Fruit fly (Drosophila melanogaster) whole organism, embryonic: ENCODE results near the gene Cubn.

Experiments used
- Aef1 ChIP-seq: fragments of 200-800 bp; sonication (Bioruptor generic); IDR thresholded peaks from 3 replicates; pipeline ENCODE4 v1.3.6; 2022; ENCODE audit warnings: missing biosample characterization, missing genetic modification characterization
- BEAF-32 ChIP-seq: fragments of 200-800 bp; sonication (Bioruptor generic); optimal IDR thresholded peaks from 3 replicates; lab custom pipeline; 2017; ENCODE audit warnings: missing biosample characterization, missing genetic modification characterization, mild to moderate bottlenecking, moderate library complexity, missing genetic modification reagents
- CG10543 ChIP-seq: fragments of 200-800 bp; sonication (Bioruptor generic); optimal IDR thresholded peaks from 3 replicates; lab custom pipeline; 2017; ENCODE audit warnings: missing biosample characterization, mild to moderate bottlenecking, missing genetic modification characterization, moderate library complexity
- CG11695 ChIP-seq: fragments of 200-800 bp; sonication (Bioruptor generic); IDR thresholded peaks from 3 replicates; pipeline ENCODE4 v1.3.6; 2022; ENCODE audit warnings: missing biosample characterization, missing genetic modification characterization
- CG13624 ChIP-seq: fragments of 200-800 bp; sonication (Bioruptor generic); optimal IDR thresholded peaks from 2 replicates; lab custom pipeline; 2016; ENCODE audit warnings: missing biosample characterization, missing genetic modification characterization
- CG15073 ChIP-seq: fragments of 200-800 bp; sonication (Bioruptor generic); optimal IDR thresholded peaks from 2 replicates; lab custom pipeline; 2016; ENCODE audit warnings: missing biosample characterization, missing genetic modification characterization
- CG15479 ChIP-seq: fragments of 200-800 bp; sonication (Bioruptor generic); optimal IDR thresholded peaks from 3 replicates; lab custom pipeline; 2019; ENCODE audit warnings: missing biosample characterization, mild to moderate bottlenecking, missing genetic modification characterization, moderate library complexity
- CG15514 ChIP-seq: fragments of 200-800 bp; sonication (Bioruptor generic); optimal IDR thresholded peaks from 3 replicates; lab custom pipeline; 2017; ENCODE audit warnings: missing biosample characterization, missing genetic modification characterization, mild to moderate bottlenecking, moderate library complexity, missing genetic modification reagents
- CG1603 ChIP-seq: fragments of 200-800 bp; sonication (Bioruptor generic); optimal IDR thresholded peaks from 2 replicates; lab custom pipeline; 2019; ENCODE audit warnings: missing biosample characterization, mild to moderate bottlenecking, missing genetic modification characterization, moderate library complexity
- CG17829 ChIP-seq: fragments of 200-800 bp; optimal IDR thresholded peaks from 2 replicates; lab custom pipeline; 2019; ENCODE audit warnings: missing biosample characterization, mild to moderate bottlenecking, missing genetic modification characterization, moderate library complexity
- CG17912 ChIP-seq: fragments of 200-800 bp; sonication (Bioruptor generic); optimal IDR thresholded peaks from 2 replicates; lab custom pipeline; 2018; ENCODE audit warnings: missing biosample characterization, mild to moderate bottlenecking, missing genetic modification characterization
- CG2129 ChIP-seq: fragments of 200-800 bp; sonication (Bioruptor generic); IDR thresholded peaks from 2 replicates; pipeline ENCODE4 v1.3.6; 2022; ENCODE audit warnings: missing biosample characterization, missing genetic modification characterization; ENCODE audit not compliant: partially characterized antibody
- CG2199 ChIP-seq: fragments of 200-800 bp; sonication (Bioruptor generic); IDR thresholded peaks from 3 replicates; pipeline ENCODE4 v1.3.6; 2022; ENCODE audit warnings: missing biosample characterization, missing genetic modification characterization
- CG31224 ChIP-seq: fragments of 200-800 bp; sonication (Bioruptor generic); IDR thresholded peaks from 2 replicates; pipeline ENCODE4 v1.3.6; 2022; ENCODE audit warnings: missing biosample characterization, missing genetic modification characterization
- CG32772 ChIP-seq: fragments of 200-800 bp; sonication (Bioruptor generic); IDR thresholded peaks from 2 replicates; pipeline ENCODE4 v1.3.6; 2022; ENCODE audit warnings: missing biosample characterization, missing genetic modification characterization
- CG33557 ChIP-seq: fragments of 200-800 bp; sonication (Bioruptor generic); optimal IDR thresholded peaks from 2 replicates; lab custom pipeline; 2019; ENCODE audit warnings: missing biosample characterization, mild to moderate bottlenecking, missing genetic modification characterization, moderate library complexity
- CG34224 ChIP-seq: fragments of 200-800 bp; sonication (Bioruptor generic); IDR thresholded peaks from 3 replicates; pipeline ENCODE4 v1.3.6; 2022; ENCODE audit warnings: missing biosample characterization, missing genetic modification characterization; ENCODE audit not compliant: partially characterized antibody
- CG3838 ChIP-seq: fragments of 200-800 bp; sonication (Bioruptor generic); optimal IDR thresholded peaks from 3 replicates; lab custom pipeline; 2016; ENCODE audit warnings: missing biosample characterization, missing genetic modification characterization
- CG6272 ChIP-seq: fragments of 200-800 bp; sonication (Bioruptor generic); IDR thresholded peaks from 2 replicates; pipeline ENCODE4 v1.3.6; 2022; ENCODE audit warnings: missing biosample characterization, missing genetic modification characterization
- CG8281 ChIP-seq: fragments of 200-800 bp; sonication (Bioruptor generic); optimal IDR thresholded peaks from 2 replicates; lab custom pipeline; 2018; ENCODE audit warnings: missing biosample characterization, mild to moderate bottlenecking, missing genetic modification characterization, moderate library complexity
- CG8944 ChIP-seq: fragments of 200-800 bp; sonication (Bioruptor generic); optimal IDR thresholded peaks from 3 replicates; lab custom pipeline; 2016; ENCODE audit warnings: missing biosample characterization, missing genetic modification characterization
- CG9215 ChIP-seq: fragments of 200-800 bp; sonication (Bioruptor generic); IDR thresholded peaks from 2 replicates; pipeline ENCODE4 v1.3.6; 2022; ENCODE audit warnings: missing biosample characterization, missing genetic modification characterization
- CkIIα-i1 ChIP-seq: fragments of 200-800 bp; sonication (Bioruptor generic); IDR thresholded peaks from 2 replicates; pipeline ENCODE4 v1.3.6; 2022; ENCODE audit warnings: missing biosample characterization, missing genetic modification characterization
- D19B ChIP-seq: fragments of 200-800 bp; sonication (Bioruptor generic); optimal IDR thresholded peaks from 2 replicates; lab custom pipeline; 2017; ENCODE audit warnings: missing biosample characterization, mild to moderate bottlenecking, missing genetic modification characterization
- Dek ChIP-seq: fragments of 200-800 bp; sonication (Bioruptor generic); optimal IDR thresholded peaks from 3 replicates; lab custom pipeline; 2019; ENCODE audit warnings: missing biosample characterization, mild to moderate bottlenecking, missing genetic modification characterization, moderate library complexity
- Dll ChIP-seq: fragments of 200-800 bp; sonication (Bioruptor generic); IDR thresholded peaks from 4 replicates; pipeline ENCODE4 v1.3.6; 2022; ENCODE audit warnings: missing biosample characterization, missing genetic modification characterization; ENCODE audit not compliant: partially characterized antibody
- Hmr ChIP-seq: fragments of 200-800 bp; sonication (Bioruptor generic); optimal IDR thresholded peaks from 3 replicates; lab custom pipeline; 2017; ENCODE audit warnings: mild to moderate bottlenecking, missing biosample characterization, missing genetic modification reagents, missing genetic modification characterization
- Mad ChIP-seq: fragments of 200-800 bp; sonication (Bioruptor generic); optimal IDR thresholded peaks from 2 replicates; lab custom pipeline; 2016; ENCODE audit warnings: missing biosample characterization, missing genetic modification characterization
- NC2α ChIP-seq: fragments of 200-800 bp; sonication (Bioruptor generic); optimal IDR thresholded peaks from 2 replicates; lab custom pipeline; 2016; ENCODE audit warnings: missing biosample characterization, missing genetic modification characterization
- ab ChIP-seq: fragments of 200-800 bp; sonication (Bioruptor generic); optimal IDR thresholded peaks from 2 replicates; lab custom pipeline; 2016; ENCODE audit warnings: missing biosample characterization, missing genetic modification characterization
- cato ChIP-seq: fragments of 200-800 bp; sonication (Bioruptor generic); optimal IDR thresholded peaks from 2 replicates; lab custom pipeline; 2016; ENCODE audit warnings: missing biosample characterization, missing genetic modification characterization, borderline replicate concordance
- caup ChIP-seq: fragments of 200-800 bp; sonication (Bioruptor generic); optimal IDR thresholded peaks from 3 replicates; lab custom pipeline; 2017; ENCODE audit warnings: missing biosample characterization, mild to moderate bottlenecking, missing genetic modification characterization, moderate library complexity; ENCODE audit not compliant: severe bottlenecking
- chif ChIP-seq, 2 experiments: fragments of 200-800 bp; sonication (Bioruptor generic); optimal IDR thresholded peaks; 3 replicates each; lab custom pipeline; 2016; ENCODE audit warnings: missing biosample characterization in 2 of 2, missing genetic modification characterization in 2 of 2
- dm ChIP-seq: fragments of 200-800 bp; sonication (Bioruptor generic); optimal IDR thresholded peaks from 3 replicates; lab custom pipeline; 2016; ENCODE audit warnings: missing biosample characterization, missing genetic modification characterization
- dmrt11E ChIP-seq: fragments of 200-800 bp; sonication (Bioruptor generic); optimal IDR thresholded peaks from 3 replicates; lab custom pipeline; 2018; ENCODE audit warnings: missing biosample characterization, mild to moderate bottlenecking, missing genetic modification characterization, moderate library complexity
- esg ChIP-seq: fragments of 200-800 bp; sonication (Bioruptor generic); conservative IDR thresholded peaks from 2 replicates; pipeline ENCODE4 v1.3.6; 2022; ENCODE audit warnings: missing biosample characterization, missing genetic modification characterization
- eyg ChIP-seq: fragments of 200-800 bp; sonication (Bioruptor generic); optimal IDR thresholded peaks from 3 replicates; lab custom pipeline; 2016; ENCODE audit warnings: missing biosample characterization, missing genetic modification characterization
- ftz-f1 ChIP-seq: fragments of 200-800 bp; sonication (Bioruptor generic); optimal IDR thresholded peaks from 2 replicates; lab custom pipeline; 2016; ENCODE audit warnings: missing biosample characterization, missing genetic modification characterization
- h ChIP-seq: fragments of >200 bp; optimal IDR thresholded peaks from 2 replicates; lab custom pipeline; 2017
- nerfin-1 ChIP-seq: fragments of 200-800 bp; sonication (Bioruptor generic); optimal IDR thresholded peaks from 3 replicates; lab custom pipeline; 2019; ENCODE audit warnings: missing biosample characterization, mild to moderate bottlenecking, missing genetic modification characterization, moderate library complexity
- onecut ChIP-seq: fragments of 200-800 bp; sonication (Bioruptor generic); IDR thresholded peaks from 2 replicates; pipeline ENCODE4 v1.3.6; 2022; ENCODE audit warnings: missing biosample characterization, missing genetic modification characterization
- pho ChIP-seq: fragments of 200-800 bp; sonication (Bioruptor generic); optimal IDR thresholded peaks from 2 replicates; lab custom pipeline; 2016; ENCODE audit warnings: missing biosample characterization, missing genetic modification characterization
- pros ChIP-seq: fragments of 200-800 bp; sonication (Bioruptor generic); optimal IDR thresholded peaks from 3 replicates; lab custom pipeline; 2019; ENCODE audit warnings: missing biosample characterization, mild to moderate bottlenecking, missing genetic modification characterization, moderate library complexity
- row ChIP-seq: fragments of 200-800 bp; sonication (Bioruptor generic); IDR thresholded peaks from 3 replicates; pipeline ENCODE4 v1.3.6; 2022; ENCODE audit warnings: missing biosample characterization, missing genetic modification characterization
- sug ChIP-seq: fragments of 200-800 bp; optimal IDR thresholded peaks from 2 replicates; lab custom pipeline; 2019; ENCODE audit warnings: missing biosample characterization, mild to moderate bottlenecking, missing genetic modification characterization, moderate library complexity
- toy ChIP-seq: fragments of 200-800 bp; sonication (Bioruptor generic); IDR thresholded peaks from 2 replicates; pipeline ENCODE4 v1.3.6; 2022; ENCODE audit warnings: missing biosample characterization, missing genetic modification characterization
- trh ChIP-seq: fragments of 200-800 bp; sonication (Bioruptor generic); optimal IDR thresholded peaks from 2 replicates; lab custom pipeline; 2016; ENCODE audit warnings: missing biosample characterization, missing genetic modification characterization
- unpg ChIP-seq: fragments of 200-800 bp; sonication (Bioruptor generic); optimal IDR thresholded peaks from 3 replicates; lab custom pipeline; 2018; ENCODE audit warnings: missing biosample characterization, mild to moderate bottlenecking, missing genetic modification characterization, moderate library complexity
- wek ChIP-seq: fragments of 200-800 bp; sonication (Bioruptor generic); optimal IDR thresholded peaks from 3 replicates; lab custom pipeline; 2018; ENCODE audit warnings: missing biosample characterization, mild to moderate bottlenecking, missing genetic modification characterization, moderate library complexity
- zf30C ChIP-seq: fragments of 200-800 bp; sonication (Bioruptor generic); optimal IDR thresholded peaks from 3 replicates; lab custom pipeline; 2018; ENCODE audit warnings: missing biosample characterization, mild to moderate bottlenecking, missing genetic modification characterization

Gene Cubn

DNA sequence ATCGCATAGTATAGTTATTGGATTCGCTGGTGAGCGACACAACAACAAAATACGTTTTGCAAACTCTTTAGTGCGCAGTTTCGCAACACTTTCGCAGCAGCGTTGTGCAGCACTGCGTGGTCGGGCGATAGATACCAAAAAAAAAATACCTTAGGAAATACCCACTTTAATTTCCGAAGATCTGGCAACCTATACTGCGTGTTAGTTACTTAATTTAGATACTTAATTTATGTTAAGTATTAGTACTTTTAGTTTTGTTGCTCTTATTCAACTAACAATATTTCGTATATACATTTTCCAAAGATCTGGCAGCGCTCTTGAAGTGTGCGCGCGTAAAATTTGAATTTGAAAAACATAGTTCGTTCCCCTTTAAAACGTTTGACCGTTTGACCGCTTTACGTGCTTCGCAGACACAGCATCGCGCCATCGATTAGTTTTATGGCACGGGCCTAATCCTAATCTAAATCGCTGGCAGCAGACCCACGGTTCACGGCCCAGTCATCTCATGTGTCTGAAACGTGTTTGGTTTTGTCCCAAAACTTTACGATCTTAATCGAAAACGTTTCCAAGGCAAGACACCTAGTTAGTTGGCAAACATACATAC is 8.9 kb upstream of the Cubn start, which contains the start of gene LPCAT (continued):
- TF ChIP-seq chif (GFP tag; optimal IDR thresholded peaks at IDR 0.05; lab: Kevin White, UChicago), result peak; percentile 42 to 78
- TF ChIP-seq CG15073, result no peak
- peak; percentile 76 for TF ChIP-seq CG32772 (GFP tag; lab: Robert Waterston, UW)
- TF ChIP-seq Aef1 (GFP tag; lab: Robert Waterston, UW), result peak; percentile 86
- peak; percentile 47 for TF ChIP-seq cato
- peak; percentile 71 for TF ChIP-seq esg (GFP tag; lab: Robert Waterston, UW)
- peak; percentile 69 for TF ChIP-seq caup (GFP tag; lab: Kevin White, UChicago)
- peak; percentile 72 for TF ChIP-seq CG9215
- TF ChIP-seq h (lab: Kevin White, UChicago), result no peak
- TF ChIP-seq trh (GFP tag; lab: Kevin White, UChicago), result peak; percentile 54
- TF ChIP-seq CG3838 (GFP tag; lab: Kevin White, UChicago), result no peak
- peak; percentile 7 for TF ChIP-seq CG10543 (GFP tag; lab: Kevin White, UChicago)
- peak; percentile 23 for TF ChIP-seq dm (GFP tag; lab: Kevin White, UChicago)
- peak; percentile 49; the same call in 1 of the 3 replicates for TF ChIP-seq CG11695 (GFP tag; lab: Robert Waterston, UW)
- peak; percentile 89 for TF ChIP-seq Dll (GFP tag; lab: Robert Waterston, UW)
- TF ChIP-seq CkIIα-i1 (GFP tag; lab: Robert Waterston, UW), result no peak
- TF ChIP-seq BEAF-32 (GFP tag; lab: Kevin White, UChicago), result peak; percentile 85
- TF ChIP-seq CG13624 (GFP tag; lab: Kevin White, UChicago), result peak; percentile 85
- no peak for TF ChIP-seq ftz-f1 (GFP tag; lab: Kevin White, UChicago)
- peak; percentile 65 for TF ChIP-seq pros (GFP tag; lab: Kevin White, UChicago)
- TF ChIP-seq Hmr (GFP tag; lab: Kevin White, UChicago), result peak; percentile 79
- TF ChIP-seq CG15479 (GFP tag; lab: Kevin White, UChicago), result peak; percentile 35
- TF ChIP-seq row (GFP tag; lab: Robert Waterston, UW), result peak; percentile 65
- TF ChIP-seq NC2α, result no peak
- TF ChIP-seq ab (GFP tag; lab: Kevin White, UChicago), result peak; percentile 24
- peak; percentile 46 for TF ChIP-seq nerfin-1
- TF ChIP-seq CG2129 (GFP tag; lab: Robert Waterston, UW), result peak; percentile 59; the same call in 1 of the 2 replicates
- peak; percentile 58 for TF ChIP-seq CG1603 (tag; lab: Kevin White, UChicago)
- no peak for TF ChIP-seq CG2199 (GFP tag; lab: Robert Waterston, UW)
- TF ChIP-seq pho (GFP tag; lab: Kevin White, UChicago), result peak; percentile 60
- TF ChIP-seq CG17829, result peak; percentile 47
- peak; percentile 18 for TF ChIP-seq CG17912
- TF ChIP-seq dmrt11E, result peak; percentile 44
- TF ChIP-seq toy, result 0 out of 2 replicates have a peak, but pooled peaks have one; percentile 41
- no peak for TF ChIP-seq eyg
- TF ChIP-seq unpg (GFP tag; lab: Kevin White, UChicago), result peak; percentile 37
- no peak for TF ChIP-seq CG8281 (tag; lab: Kevin White, UChicago)
- no peak for TF ChIP-seq wek (GFP tag; lab: Kevin White, UChicago)
- peak; percentile 15 for TF ChIP-seq CG33557 (GFP tag; lab: Kevin White, UChicago)
- TF ChIP-seq zf30C (GFP tag; lab: Kevin White, UChicago), result no peak
- peak; percentile 80 for TF ChIP-seq CG6272 (GFP tag; lab: Robert Waterston, UW)
- no peak for TF ChIP-seq sug (tag; lab: Kevin White, UChicago)
- TF ChIP-seq onecut (GFP tag; lab: Robert Waterston, UW), result peak; percentile 41
- no peak for TF ChIP-seq Dek (tag; lab: Kevin White, UChicago)
- peak; percentile 52 for TF ChIP-seq CG31224
- TF ChIP-seq CG8944 (GFP tag; lab: Kevin White, UChicago), result peak; percentile 71
- peak; percentile 78 for TF ChIP-seq CG34224
- peak; percentile 39 for TF ChIP-seq Mad
- peak; percentile 50 for TF ChIP-seq D19B (GFP tag; lab: Kevin White, UChicago)
- TF ChIP-seq CG15514, result peak; percentile 88
